Worm (Caenorhabditis elegans): ENCODE data around the gene fem-2.
A peak's percentile ranks its signal among the peaks of the same experiment; 100 is the strongest.

The fem-2 gene

DNA sequence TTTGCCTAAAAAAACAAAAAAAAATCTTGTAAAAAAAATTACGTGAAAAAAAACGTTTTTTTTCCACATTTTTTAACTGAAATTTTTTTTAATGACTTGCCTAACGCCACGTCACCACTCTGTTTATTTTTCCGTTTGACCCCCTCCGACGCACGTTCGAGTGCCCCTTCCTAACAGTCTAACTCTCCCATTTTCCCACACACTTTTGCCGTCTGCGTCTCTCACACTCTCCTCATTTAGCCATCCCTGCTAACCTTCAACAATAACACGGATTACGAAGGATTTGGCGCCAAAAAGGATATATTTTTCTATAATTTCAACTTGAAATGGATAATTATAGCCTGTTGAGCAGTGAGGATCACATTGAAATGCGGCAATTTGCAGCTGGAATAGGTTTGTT is 12.8 kb upstream of the fem-2 start (continued):
- TF ChIP-seq nhr-11 (tag; optimal IDR thresholded peaks at IDR 0.05) (no peak), alr-1 (tag; optimal IDR thresholded peaks at IDR 0.05; ENCODE audit: borderline replicate concordance) (no peak), ztf-4 (tag; optimal IDR thresholded peaks at IDR 0.05) (no peak), xbp-1 (tag; optimal IDR thresholded peaks at IDR 0.05) (peak; percentile 81), lin-39 (tag; optimal IDR thresholded peaks at IDR 0.05) (no peak), unc-86 (tag; optimal IDR thresholded peaks at IDR 0.05) (no peak), egl-27 (tag; optimal IDR thresholded peaks at IDR 0.05) (no peak), ztf-11 (tag; optimal IDR thresholded peaks at IDR 0.05) (no peak), skn-1 (tag; optimal IDR thresholded peaks at IDR 0.05) (no peak)

DNA sequence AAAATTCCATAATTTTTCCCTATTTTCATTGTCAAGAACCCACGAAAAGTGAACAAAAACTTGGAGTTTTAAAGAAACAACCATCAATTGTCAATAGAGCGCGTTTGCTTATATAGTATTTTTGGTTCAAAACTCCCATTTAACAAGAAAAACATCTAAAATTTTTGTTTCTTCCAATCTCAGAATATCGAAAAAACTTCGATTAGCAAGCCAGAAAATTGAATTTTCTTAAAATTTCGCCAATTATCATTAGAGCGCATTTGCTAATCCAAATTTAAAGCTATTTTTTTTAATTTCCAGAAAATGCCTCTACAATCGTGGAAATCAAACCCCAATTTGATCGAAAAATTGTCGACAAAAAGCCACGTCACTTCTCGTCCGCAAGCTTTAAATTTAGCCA is 12.0 kb upstream of the fem-2 start, which contains the start of gene orai-1:
TSS of gene orai-1 (plus strand) at position 301 of the 400 bp plus-strand sequence.
- TF ChIP-seq irx-1 (tag; optimal IDR thresholded peaks at IDR 0.05) (no peak), efl-3 (GFP tag; optimal IDR thresholded peaks at IDR 0.05) (no peak), nhr-76 (tag; optimal IDR thresholded peaks at IDR 0.05) (no peak)

DNA sequence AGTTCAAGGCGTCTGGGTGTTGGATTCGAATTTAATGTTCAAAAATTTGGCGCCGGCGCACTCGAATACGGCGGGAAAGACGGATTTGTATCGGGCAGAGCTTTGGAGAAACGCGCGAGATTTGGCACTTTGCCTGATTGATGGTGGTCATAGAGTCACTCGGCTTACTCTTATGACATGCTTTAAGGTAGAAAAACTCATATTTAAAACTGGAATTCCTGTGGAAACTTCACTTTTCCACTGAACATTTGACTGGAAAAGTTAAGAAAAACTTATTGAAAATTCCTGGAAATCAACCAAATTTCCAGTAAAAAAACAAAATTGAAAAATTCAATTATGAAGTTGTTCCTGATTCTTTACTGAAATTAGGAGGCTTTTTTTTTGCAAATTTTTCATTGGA is 10.2 kb upstream of the fem-2 start:
- TF ChIP-seq hlh-4 (tag; optimal IDR thresholded peaks at IDR 0.05) (no peak), snpc-4 (tag; optimal IDR thresholded peaks at IDR 0.05) (no peak), efl-1 (optimal IDR thresholded peaks at IDR 0.05) (no peak), efl-1 (GFP tag; optimal IDR thresholded peaks at IDR 0.05 in 1 of 2) (peak in 1 of 2 experiments; percentile 76)

DNA sequence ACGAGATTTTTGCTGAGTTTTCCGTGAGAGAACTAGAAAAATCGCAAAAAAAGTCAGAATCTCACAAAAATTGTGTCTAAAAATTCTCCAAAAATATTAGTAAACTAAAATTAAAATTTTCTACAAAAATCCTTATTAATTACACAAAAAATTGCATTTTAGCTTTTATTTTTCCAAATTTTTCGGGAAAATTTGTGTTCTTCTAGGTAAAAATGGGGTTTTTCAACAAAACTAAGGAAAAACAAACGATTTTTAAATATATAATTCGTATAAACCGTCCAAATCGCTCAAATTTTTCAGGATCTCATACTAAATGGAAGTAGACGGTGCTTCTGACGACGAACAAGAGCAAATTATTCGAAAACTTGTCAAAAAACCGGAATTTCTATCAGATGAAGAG is 7.3 kb upstream of the fem-2 start, which contains the start of gene W06E11.1:
TSS of gene W06E11.1 (plus strand) at position 301 of the 400 bp plus-strand sequence.
- TF ChIP-seq dpl-1 (GFP tag; optimal IDR thresholded peaks at IDR 0.05) (no peak), ceh-82 (tag; optimal IDR thresholded peaks at IDR 0.05) (no peak), lin-15B (tag; optimal IDR thresholded peaks at IDR 0.05) (no peak), nhr-28 (tag; optimal IDR thresholded peaks at IDR 0.05) (no peak), snu-23 (GFP tag; optimal IDR thresholded peaks at IDR 0.05) (no peak), fos-1 (tag; optimal IDR thresholded peaks at IDR 0.05) (no peak), nhr-77 (tag; optimal IDR thresholded peaks at IDR 0.05) (no peak), Y116A8C.19 (tag; optimal IDR thresholded peaks at IDR 0.05; ENCODE audit: borderline replicate concordance) (no peak)

DNA sequence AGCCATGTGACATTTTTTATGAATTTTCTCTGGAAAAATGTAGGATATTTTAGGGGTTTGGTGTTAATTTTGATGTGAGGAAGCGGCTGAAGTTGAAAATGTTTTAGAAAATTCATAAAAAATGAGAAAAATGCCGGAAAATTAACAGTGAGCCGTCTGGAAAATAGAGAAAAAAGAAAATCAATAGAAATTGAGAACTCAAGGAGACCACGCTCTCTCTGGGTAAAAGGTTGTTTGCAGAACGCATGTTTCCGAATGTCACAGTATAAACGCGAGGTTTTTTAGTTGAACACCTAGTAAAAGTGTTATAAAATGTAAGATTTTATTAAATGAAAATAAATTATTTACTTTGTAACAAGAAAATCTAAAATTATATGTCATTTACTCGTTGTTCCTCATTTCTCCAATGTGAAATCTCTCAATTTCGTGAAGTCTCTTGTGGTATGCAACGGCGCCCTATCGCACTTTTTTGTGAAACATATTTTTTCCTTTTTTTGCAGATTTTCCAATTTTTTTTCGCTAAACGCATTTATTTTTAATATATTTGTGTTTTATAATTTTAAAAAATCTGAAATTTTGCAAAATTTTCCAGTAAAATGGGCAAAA is 5.9 kb upstream of the fem-2 start, which contains the start of the genes tag-266 and tag-267:
TSS of gene tag-266 (minus strand) at position 29 of the 606 bp plus-strand sequence.
TSS of gene tag-267 (plus strand) at position 593 of the 606 bp plus-strand sequence.
- TF ChIP-seq vab-15 (tag; optimal IDR thresholded peaks at IDR 0.05) (no peak), fkh-10 (GFP tag; optimal IDR thresholded peaks at IDR 0.05) (peak; percentile 24), sup-37 (GFP tag; optimal IDR thresholded peaks at IDR 0.05) (no peak), efl-1 (optimal IDR thresholded peaks at IDR 0.05) (peak; percentile 59 to 62), efl-1 (GFP tag; optimal IDR thresholded peaks at IDR 0.05 in 1 of 2) (peak; percentile 64 to 91), lin-35 (GFP tag; optimal IDR thresholded peaks at IDR 0.05) (peak; percentile 60 to 75), nhr-77 (tag; optimal IDR thresholded peaks at IDR 0.05) (peak; percentile 59), nhr-90 (tag; optimal IDR thresholded peaks at IDR 0.05; ENCODE audit: poor library complexity) (peak; percentile 88), dsc-1 (tag; optimal IDR thresholded peaks at IDR 0.05) (peak; percentile 49), tbx-2 (tag; optimal IDR thresholded peaks at IDR 0.05) (peak; percentile 77), swsn-7 (tag; optimal IDR thresholded peaks at IDR 0.05) (peak; percentile 70), mep-1 (tag; optimal IDR thresholded peaks at IDR 0.05) (peak; percentile 77), blmp-1 (tag; optimal IDR thresholded peaks at IDR 0.05) (peak; percentile 18), hpl-2 (GFP tag; optimal IDR thresholded peaks at IDR 0.05) (no peak), lin-39 (tag; optimal IDR thresholded peaks at IDR 0.05) (peak; percentile 4), Y116A8C.19 (tag; optimal IDR thresholded peaks at IDR 0.05; ENCODE audit: borderline replicate concordance) (peak; percentile 3), jun-1 (tag; optimal IDR thresholded peaks at IDR 0.05) (peak; percentile 20), nhr-12 (tag; optimal IDR thresholded peaks at IDR 0.05) (no peak), aha-1 (tag; optimal IDR thresholded peaks at IDR 0.05) (no peak), pax-3 (tag; optimal IDR thresholded peaks at IDR 0.05) (peak; percentile 92), F16B12.6 (tag; optimal IDR thresholded peaks at IDR 0.05) (peak; percentile 33), lin-15B (tag; optimal IDR thresholded peaks at IDR 0.05) (peak; percentile 40), C16A3.4 (tag; optimal IDR thresholded peaks at IDR 0.05) (peak; percentile 87), ceh-88 (GFP tag; IDR thresholded peaks at IDR 0.05) (peak; percentile 83; the same call in 1 of the 2 replicates), lin-13 (GFP tag; optimal IDR thresholded peaks at IDR 0.05) (peak; percentile 19), tlp-1 (tag; optimal IDR thresholded peaks at IDR 0.05) (no peak), xbp-1 (tag; optimal IDR thresholded peaks at IDR 0.05) (peak; percentile 70), nhr-85 (tag) (peak; percentile 86), nhr-237 (tag; optimal IDR thresholded peaks at IDR 0.05) (peak; percentile 69)

All from whole organism, L1 larva.